Worm (Caenorhabditis elegans) whole organism, L2 larva: ENCODE results near the gene pole-4.
A peak's percentile ranks its signal among the peaks of the same experiment; 100 is the strongest.
"Not testable (repeated sequence)": the region's sequence is repeated elsewhere in the genome, so short reads cannot be mapped to it uniquely, and the experiment has no call there.

Source experiments
- C34F6.9 ChIP-seq: fragments of 150-350 bp; optimal IDR thresholded peaks from 2 replicates; lab custom pipeline; 2014; ENCODE audit warnings: missing biosample characterization, missing genetic modification characterization
- R02D3.7 ChIP-seq: fragments of 150-350 bp; optimal IDR thresholded peaks from 2 replicates; lab custom pipeline; 2014; ENCODE audit warnings: missing biosample characterization, missing genetic modification characterization
- Y55F3AM.14 ChIP-seq: fragments of 200-800 bp; sonication (Bioruptor generic); optimal IDR thresholded peaks from 2 replicates; lab custom pipeline; 2018; ENCODE audit warnings: mild to moderate bottlenecking, missing genetic modification characterization, missing compliant biosample characterization
- ZK546.5 ChIP-seq: sonication (generic microtip); optimal IDR thresholded peaks from 2 replicates; lab custom pipeline; 2017; ENCODE audit warnings: missing biosample characterization, missing genetic modification characterization
- alr-1 ChIP-seq: fragments of 150-350 bp; optimal IDR thresholded peaks from 2 replicates; lab custom pipeline; 2014; ENCODE audit warnings: missing biosample characterization, missing genetic modification characterization
- ama-1 ChIP-seq: fragments of 150-350 bp; optimal IDR thresholded peaks from 2 replicates; lab custom pipeline; 2018; ENCODE audit warnings: inconsistent platforms
- ceh-82 ChIP-seq: fragments of 150-350 bp; optimal IDR thresholded peaks from 2 replicates; lab custom pipeline; 2014; ENCODE audit warnings: missing biosample characterization, missing genetic modification characterization
- crh-2 ChIP-seq: sonication (generic microtip); optimal IDR thresholded peaks from 2 replicates; lab custom pipeline; 2017; ENCODE audit warnings: missing biosample characterization, missing genetic modification characterization
- dmd-4 ChIP-seq: sonication (generic microtip); optimal IDR thresholded peaks from 2 replicates; lab custom pipeline; 2017; ENCODE audit warnings: missing biosample characterization, missing genetic modification characterization
- elt-3 ChIP-seq: sonication (generic microtip); optimal IDR thresholded peaks from 2 replicates; lab custom pipeline; 2017; ENCODE audit warnings: missing biosample characterization, missing genetic modification characterization
- fos-1 ChIP-seq: fragments of 150-350 bp; optimal IDR thresholded peaks from 2 replicates; lab custom pipeline; 2014; ENCODE audit warnings: missing biosample characterization, missing genetic modification characterization
- gmeb-1 ChIP-seq: fragments of 150-350 bp; optimal IDR thresholded peaks from 2 replicates; lab custom pipeline; 2014; ENCODE audit warnings: missing biosample characterization, missing genetic modification characterization
- lin-11 ChIP-seq: fragments of 150-350 bp; sonication (generic microtip); optimal IDR thresholded peaks from 2 replicates; lab custom pipeline; 2014; ENCODE audit warnings: missing biosample characterization, missing genetic modification characterization, inconsistent platforms, mixed read lengths
- lin-13 ChIP-seq: fragments of 150-350 bp; optimal IDR thresholded peaks from 2 replicates; lab custom pipeline; 2014; ENCODE audit warnings: missing biosample characterization, missing genetic modification reagents, missing genetic modification characterization
- lsy-2 ChIP-seq, 2 experiments: fragments of 150-350 bp in 1 of 2; sonication (generic microtip) in 1 of 2; optimal IDR thresholded peaks; 2 replicates each; lab custom pipeline; 2014 to 2017; ENCODE audit warnings: missing biosample characterization in 2 of 2, missing genetic modification characterization in 2 of 2
- mab-5 ChIP-seq: fragments of 150-350 bp; optimal IDR thresholded peaks from 2 replicates; lab custom pipeline; 2014; ENCODE audit warnings: missing biosample characterization, missing genetic modification characterization
- mbf-1 ChIP-seq: sonication (generic microtip); optimal IDR thresholded peaks from 2 replicates; lab custom pipeline; 2017; ENCODE audit warnings: missing biosample characterization, missing genetic modification characterization
- nhr-10 ChIP-seq: sonication (generic microtip); optimal IDR thresholded peaks from 2 replicates; lab custom pipeline; 2017; ENCODE audit warnings: missing biosample characterization, missing genetic modification characterization
- nhr-12 ChIP-seq: fragments of 150-350 bp; optimal IDR thresholded peaks from 2 replicates; lab custom pipeline; 2014; ENCODE audit warnings: missing biosample characterization, missing genetic modification characterization
- nhr-21 ChIP-seq: fragments of 150-350 bp; optimal IDR thresholded peaks from 2 replicates; lab custom pipeline; 2014; ENCODE audit warnings: missing biosample characterization, missing genetic modification characterization
- nhr-23 ChIP-seq: fragments of 150-350 bp; optimal IDR thresholded peaks from 2 replicates; lab custom pipeline; 2014; ENCODE audit warnings: missing biosample characterization, missing genetic modification reagents, missing genetic modification characterization
- nhr-25 ChIP-seq: fragments of 150-350 bp; sonication (generic microtip); optimal IDR thresholded peaks from 3 replicates; lab custom pipeline; 2014; ENCODE audit warnings: missing biosample characterization, missing genetic modification characterization
- nhr-77 ChIP-seq: fragments of 150-350 bp; optimal IDR thresholded peaks from 2 replicates; lab custom pipeline; 2014; ENCODE audit warnings: missing biosample characterization, missing genetic modification characterization
- peb-1 ChIP-seq: fragments of 150-350 bp; optimal IDR thresholded peaks from 2 replicates; lab custom pipeline; 2014; ENCODE audit warnings: missing biosample characterization, missing genetic modification characterization
- sem-4 ChIP-seq: fragments of 150-350 bp; optimal IDR thresholded peaks from 2 replicates; lab custom pipeline; 2014; ENCODE audit warnings: missing biosample characterization, missing genetic modification reagents, missing genetic modification characterization
- skn-1 ChIP-seq: sonication (generic microtip); optimal IDR thresholded peaks from 2 replicates; lab custom pipeline; 2017; ENCODE audit warnings: missing biosample characterization, missing genetic modification characterization
- snpc-4 ChIP-seq: fragments of 150-350 bp; optimal IDR thresholded peaks from 2 replicates; lab custom pipeline; 2014; ENCODE audit warnings: missing biosample characterization, missing genetic modification characterization
- unc-39 ChIP-seq: fragments of 150-350 bp; optimal IDR thresholded peaks from 2 replicates; lab custom pipeline; 2014; ENCODE audit warnings: missing biosample characterization, missing genetic modification characterization
- unc-55 ChIP-seq: fragments of 150-350 bp; sonication (generic microtip); optimal IDR thresholded peaks from 3 replicates; lab custom pipeline; 2014; ENCODE audit warnings: missing biosample characterization, missing genetic modification reagents, missing genetic modification characterization
- unc-62 ChIP-seq: fragments of 150-350 bp; optimal IDR thresholded peaks from 2 replicates; lab custom pipeline; 2014; ENCODE audit warnings: missing biosample characterization, missing genetic modification reagents, missing genetic modification characterization
- zag-1 ChIP-seq: fragments of 150-350 bp; optimal IDR thresholded peaks from 2 replicates; lab custom pipeline; 2014; ENCODE audit warnings: missing biosample characterization, missing genetic modification characterization
- ztf-1 ChIP-seq: fragments of 200-800 bp; sonication (Bioruptor generic); conservative IDR thresholded peaks from 2 replicates; pipeline ENCODE4 v1.3.6; 2022; ENCODE audit warnings: missing genetic modification characterization, missing compliant biosample characterization
- ztf-11 ChIP-seq: sonication (generic microtip); optimal IDR thresholded peaks from 2 replicates; lab custom pipeline; 2017; ENCODE audit warnings: missing biosample characterization, missing genetic modification characterization
- ztf-4 ChIP-seq: fragments of 150-350 bp; optimal IDR thresholded peaks from 2 replicates; lab custom pipeline; 2014; ENCODE audit warnings: missing biosample characterization, missing genetic modification characterization

pole-4 gene

ce11 chrII:15008481-15009057 is 39.4 kb upstream of the pole-4 start:
- no peak for TF ChIP-seq mbf-1
- TF ChIP-seq R02D3.7, result no peak
- TF ChIP-seq nhr-25 (tag; lab: Kevin White, UChicago), result no peak
- TF ChIP-seq alr-1, result no peak
- TF ChIP-seq, all 48 proteins: peak for 0

DNA sequence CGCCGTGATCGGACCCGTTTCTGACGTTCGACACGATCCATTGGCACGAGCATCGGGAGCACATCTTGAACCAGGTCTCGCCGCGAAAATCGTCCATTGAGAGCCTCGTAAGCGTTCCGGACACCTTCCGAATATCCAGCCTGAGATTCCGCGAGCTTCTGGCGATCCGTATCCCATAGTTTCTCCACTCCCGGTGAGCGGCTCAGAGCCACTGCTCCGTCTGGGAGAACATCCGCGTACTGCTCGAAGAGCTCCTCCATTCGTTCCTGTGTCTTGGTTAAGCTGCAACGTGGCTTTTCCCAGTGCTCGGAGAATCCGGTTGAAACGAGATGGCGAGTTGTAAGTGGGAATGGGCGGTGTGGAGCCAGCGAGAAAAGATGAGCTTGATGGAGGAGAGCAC is 36.0 kb upstream of the pole-4 start:
- no peak for TF ChIP-seq gmeb-1 (tag; lab: Kevin White, UChicago)
- no peak for TF ChIP-seq nhr-10
- TF ChIP-seq nhr-23 (tag; lab: Kevin White, UChicago), result no peak
- TF ChIP-seq mbf-1, result no peak
- no peak for TF ChIP-seq unc-62
- TF ChIP-seq unc-39 (tag; lab: Kevin White, UChicago), result no peak
- no peak for TF ChIP-seq ama-1 (lab: Kevin White, UChicago)
- no peak for TF ChIP-seq skn-1 (tag; lab: Kevin White, UChicago)
- TF ChIP-seq nhr-21, result no peak
- TF ChIP-seq peb-1, result no peak
- no peak for TF ChIP-seq Y55F3AM.14
- TF ChIP-seq fos-1 (tag; lab: Kevin White, UChicago), result no peak
- no peak for TF ChIP-seq dmd-4 (tag; lab: Kevin White, UChicago)
- TF ChIP-seq zag-1, result no peak
- no peak for TF ChIP-seq nhr-25 (tag; lab: Kevin White, UChicago)
- TF ChIP-seq lin-11 (tag; lab: Kevin White, UChicago), result no peak

DNA sequence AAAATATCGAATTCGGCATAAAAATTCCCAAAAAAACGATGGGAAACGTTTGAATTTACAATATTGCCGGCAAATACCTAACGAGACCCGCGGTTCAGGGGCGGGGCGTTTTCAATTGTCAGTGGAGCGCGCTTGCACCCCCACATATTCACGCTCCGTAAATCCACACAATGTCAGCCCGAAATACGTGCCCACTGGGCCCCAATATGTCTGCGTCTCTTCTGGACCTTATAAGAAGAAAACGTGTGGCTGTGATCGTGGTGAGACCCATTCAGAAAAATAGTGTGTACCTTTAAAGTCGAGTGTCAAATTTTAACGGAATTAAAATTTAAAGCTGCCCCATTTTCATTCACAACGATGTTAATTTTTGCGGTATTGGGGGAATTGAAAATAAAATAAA is 35.4 kb upstream of the pole-4 start:
- TF ChIP-seq nhr-12 (no peak), unc-55 (GFP tag; lab: Kevin White, UChicago) (peak; percentile 56)

ce11 chrII:15003410-15003809 is 34.3 kb upstream of the pole-4 start, which contains the start of gene Y53F4B.10:
Gene Y53F4B.10 (minus strand): TSS chrII:15003510.
- TF ChIP-seq lin-13 (GFP tag; lab: Kevin White, UChicago), result no peak
- no peak for TF ChIP-seq ztf-1 (GFP tag; lab: Robert Waterston, UW)
- no peak for TF ChIP-seq elt-3 (tag; lab: Kevin White, UChicago)
- TF ChIP-seq mab-5 (tag; lab: Kevin White, UChicago), result no peak
- no peak for TF ChIP-seq ama-1 (lab: Kevin White, UChicago)
- no peak for TF ChIP-seq nhr-23 (tag; lab: Kevin White, UChicago)
- no peak for TF ChIP-seq ZK546.5 (tag; lab: Kevin White, UChicago)
- TF ChIP-seq, all 48 proteins: peak for 0

- TF ChIP-seq crh-2, nhr-25, lin-11 (tag; lab: Kevin White, UChicago): not testable (repeated sequence)
These were observed 23.4 kb upstream of the pole-4 start, which contains the start of gene Y53F4B.7 for ce11 chrII:14992598-14992997. Gene Y53F4B.7 (plus strand): TSS chrII:14992898.

ce11 chrII:14988171-14988570 is 19.0 kb upstream of the pole-4 start, which contains the start of gene Y53F4B.43:
Gene Y53F4B.43 (plus strand): TSS chrII:14988471.
- not testable (repeated sequence) for TF ChIP-seq mab-5, elt-3, C34F6.9 (tag; lab: Kevin White, UChicago)

DNA sequence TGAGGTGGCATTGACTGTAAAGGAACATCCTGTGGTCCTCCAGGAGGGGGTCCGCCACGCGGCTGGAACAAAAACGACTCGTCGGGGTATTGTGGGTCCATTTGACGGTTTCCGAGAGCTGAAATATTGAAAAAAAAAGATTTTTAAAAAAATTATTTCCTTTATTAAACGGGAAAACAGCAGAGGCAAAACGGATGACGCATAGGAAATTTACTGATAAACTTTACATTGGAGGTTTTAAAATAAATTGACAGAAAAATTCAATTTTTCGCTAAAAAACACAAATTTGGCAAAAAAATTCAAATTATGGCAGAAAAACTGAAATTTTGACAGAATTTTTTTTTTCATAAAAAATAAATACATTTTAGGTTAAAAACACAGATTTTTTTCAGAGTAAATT is 14.8 kb upstream of the pole-4 start, which contains the start of gene Y53F4B.5:
Gene Y53F4B.5, minus strand, starts transcription at position 101 of the 400 bp plus-strand sequence.
- TF ChIP-seq fos-1 (tag; lab: Kevin White, UChicago), result no peak
- TF ChIP-seq lsy-2 (tag; optimal IDR thresholded peaks at IDR 0.05; lab: Kevin White, UChicago), result no peak
- TF ChIP-seq Y55F3AM.14, result no peak
- no peak for TF ChIP-seq skn-1 (tag; lab: Kevin White, UChicago)
- TF ChIP-seq nhr-10, result no peak
- TF ChIP-seq, all 48 proteins: peak for 0

DNA sequence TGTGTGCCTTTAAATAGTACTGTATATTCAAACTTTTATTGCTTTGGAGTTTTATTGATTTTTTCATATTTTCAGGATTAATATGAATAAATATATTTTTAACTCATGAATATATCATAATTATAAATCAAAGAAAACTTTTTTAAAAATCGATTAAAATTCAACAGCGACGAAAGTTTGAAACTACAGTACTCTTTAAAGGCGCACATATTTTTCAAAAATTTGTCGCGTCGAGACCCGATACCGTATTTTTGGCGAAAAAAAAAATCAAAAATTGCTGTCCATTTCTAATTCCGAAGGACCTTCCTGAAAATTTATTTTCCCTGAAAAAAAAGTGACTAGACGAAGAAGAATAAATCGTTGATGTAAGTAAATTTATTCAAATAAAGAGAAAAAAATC is 879 bp downstream of the pole-4 start:
- TF ChIP-seq ceh-82 (tag; lab: Kevin White, UChicago) (no peak), dmd-4 (tag; lab: Kevin White, UChicago) (no peak), zag-1 (no peak), nhr-77 (tag; lab: Kevin White, UChicago) (no peak), ztf-11 (tag; lab: Kevin White, UChicago) (no peak), alr-1 (no peak), nhr-25 (tag; lab: Kevin White, UChicago) (no peak), sem-4 (tag; lab: Kevin White, UChicago) (no peak), ZK546.5 (tag; lab: Kevin White, UChicago) (no peak), ztf-4 (tag; lab: Kevin White, UChicago) (no peak), snpc-4 (tag; lab: Kevin White, UChicago) (no peak)
